Worm (Caenorhabditis elegans) whole organism, midembryonic: ENCODE data around the gene clec-28.

Experiments used
- T22C8.4 ChIP-seq: fragments of 200-800 bp; sonication (Bioruptor generic); IDR thresholded peaks from 2 replicates; pipeline ENCODE4 v1.3.6; 2022; ENCODE audit warnings: missing genetic modification characterization, missing compliant biosample characterization
- cog-1 ChIP-seq: sonication (generic microtip); optimal IDR thresholded peaks from 2 replicates; lab custom pipeline; 2016; ENCODE audit warnings: missing genetic modification characterization, missing compliant biosample characterization
- ref-1 ChIP-seq: fragments of 200-800 bp; sonication (Bioruptor generic); conservative IDR thresholded peaks from 2 replicates; pipeline ENCODE4 v1.3.6; 2022; ENCODE audit warnings: missing genetic modification reagents, missing genetic modification characterization, missing compliant biosample characterization
- tab-1 ChIP-seq: fragments of 200-800 bp; sonication (Bioruptor generic); IDR thresholded peaks from 2 replicates; pipeline ENCODE4 v1.3.6; 2022; ENCODE audit warnings: missing genetic modification characterization, missing compliant biosample characterization
- ztf-23 ChIP-seq: fragments of 200-800 bp; sonication (Bioruptor generic); IDR thresholded peaks from 2 replicates; pipeline ENCODE4 v1.3.6; 2022; ENCODE audit warnings: missing genetic modification reagents, missing genetic modification characterization, missing compliant biosample characterization

ce11 chrV:16838435-16838834, 27.1 kb upstream of the clec-28 start:
- TF ChIP-seq tab-1 (GFP tag; lab: Robert Waterston, UW) (no peak), T22C8.4 (GFP tag; lab: Robert Waterston, UW) (no peak), ref-1 (GFP tag; lab: Robert Waterston, UW) (no peak), ztf-23 (GFP tag; lab: Robert Waterston, UW) (no peak), cog-1 (tag; lab: Kevin White, UChicago) (no peak)
